Worm (Caenorhabditis elegans) whole organism, L4/young adult: Measurements from ENCODE around the gene pie-1.

Source experiments
- dao-5 ChIP-seq: sonication (generic microtip); optimal IDR thresholded peaks from 2 replicates; lab custom pipeline; 2016; ENCODE audit warnings: missing genotype, missing genetic modification characterization, moderate library complexity, missing compliant biosample characterization
- him-1 ChIP-seq: sonication (generic microtip); optimal IDR thresholded peaks from 2 replicates; lab custom pipeline; 2016; ENCODE audit warnings: missing genotype, missing genetic modification reagents, missing genetic modification characterization, missing compliant biosample characterization

ce11 chrIII:12453315-12453714 is 26.6 kb downstream of the pie-1 start, which contains the start of gene ani-1:
- TF ChIP-seq him-1 (tag; lab: Kevin White, UChicago) (no peak), dao-5 (tag; lab: Kevin White, UChicago) (no peak)
